Fruit fly (Drosophila melanogaster): ENCODE data around the gene CASK.

Gene CASK

DNA sequence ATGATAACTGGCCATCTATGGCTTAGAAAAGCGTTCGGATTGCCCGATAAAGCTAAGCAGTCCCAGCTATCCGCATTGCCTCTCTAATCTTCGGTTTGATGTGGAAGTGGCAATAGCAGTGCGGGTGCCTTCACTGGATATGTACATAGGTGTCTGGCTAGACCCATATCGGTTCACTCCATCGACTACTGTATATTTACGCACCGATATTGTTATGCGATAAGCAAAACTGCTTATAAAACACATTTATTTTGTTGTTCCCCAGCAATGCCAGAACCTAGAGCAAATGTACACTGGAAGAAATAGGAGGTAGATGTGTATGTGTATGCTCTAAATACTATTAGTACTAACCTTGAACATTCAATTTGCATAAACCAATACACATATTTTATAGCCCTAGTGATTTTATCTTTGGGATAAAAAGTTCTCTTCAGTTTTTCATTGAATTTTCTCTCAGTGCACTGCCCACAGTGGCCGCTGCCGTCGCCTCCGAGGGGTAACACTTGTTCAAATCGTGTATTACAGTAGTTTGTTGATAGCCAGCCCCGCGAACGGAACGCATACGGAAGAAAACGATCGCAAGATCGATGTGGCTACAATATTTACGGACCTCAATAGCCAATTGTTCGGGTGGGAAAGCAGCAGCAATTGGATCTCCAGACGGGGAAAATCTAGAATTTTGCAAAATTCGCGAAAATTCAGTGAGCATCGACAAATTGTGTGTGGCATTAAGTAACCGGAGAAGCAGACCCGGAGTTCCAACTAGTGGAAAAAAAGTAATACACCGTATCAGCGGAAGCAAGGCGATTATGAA, 47.9 kb upstream of the CASK start, which contains the start of gene CG31431 (continued):
- TF ChIP-seq CG11504 (tag; optimal IDR thresholded peaks at IDR 0.05) (peak; percentile 96), CG12942 (GFP tag; optimal IDR thresholded peaks at IDR 0.05) (peak; percentile 95), maf-S (GFP tag; optimal IDR thresholded peaks at IDR 0.05) (peak; percentile 97), sd (tag; optimal IDR thresholded peaks at IDR 0.05) (peak; percentile 93), Ada2b (GFP tag; IDR thresholded peaks at IDR 0.05) (peak; percentile 98), CG4820 (GFP tag; optimal IDR thresholded peaks at IDR 0.05) (peak; percentile 98), sob (GFP tag; IDR thresholded peaks at IDR 0.05) (peak; percentile 99), pfk (GFP tag; optimal IDR thresholded peaks at IDR 0.05) (peak; percentile 45), D (optimal IDR thresholded peaks at IDR 0.05) (no peak), D (GFP tag; optimal IDR thresholded peaks at IDR 0.05) (peak; percentile 94), aop (GFP tag; IDR thresholded peaks at IDR 0.05) (peak; percentile 91), CG10959 (GFP tag; IDR thresholded peaks at IDR 0.05) (peak; percentile 95), fd102C (GFP tag; optimal IDR thresholded peaks at IDR 0.05) (peak; percentile 75), CG17328 (GFP tag; IDR thresholded peaks at IDR 0.05) (peak; percentile 96), Side (GFP tag; optimal IDR thresholded peaks at IDR 0.05) (peak; percentile 97), pum (GFP tag; optimal IDR thresholded peaks at IDR 0.05) (peak; percentile 97), CG8388 (GFP tag; optimal IDR thresholded peaks at IDR 0.05) (peak; percentile 93), CG7271 (tag; optimal IDR thresholded peaks at IDR 0.05) (peak; percentile 88), CG16779 (GFP tag; IDR thresholded peaks at IDR 0.05) (peak; percentile 96), CG7987 (GFP tag; optimal IDR thresholded peaks at IDR 0.05) (peak; percentile 94), Optix (GFP tag; IDR thresholded peaks at IDR 0.05) (peak; percentile 94), Antp (GFP tag; optimal IDR thresholded peaks at IDR 0.05) (peak; percentile 98), CG8944 (GFP tag; optimal IDR thresholded peaks at IDR 0.05) (peak; percentile 98), Jarid2 (GFP tag; optimal IDR thresholded peaks at IDR 0.05) (peak; percentile 85), tx (GFP tag; optimal IDR thresholded peaks at IDR 0.05) (peak; percentile 95), yki (optimal IDR thresholded peaks at IDR 0.05) (no peak), CG5245 (GFP tag; optimal IDR thresholded peaks at IDR 0.05) (peak; percentile 96), fu2 (GFP tag; optimal IDR thresholded peaks at IDR 0.05) (peak; percentile 97), Chrac-16 (GFP tag; optimal IDR thresholded peaks at IDR 0.05) (peak; percentile 96), row (GFP tag; IDR thresholded peaks at IDR 0.05) (peak; percentile 99), Dbx (GFP tag; IDR thresholded peaks at IDR 0.05) (peak; percentile 98), ac (GFP tag; optimal IDR thresholded peaks at IDR 0.05) (peak; percentile 88), CG31388 (GFP tag; optimal IDR thresholded peaks at IDR 0.05) (peak; percentile 96), CG17829 (tag; optimal IDR thresholded peaks at IDR 0.05) (peak; percentile 98), p53 (GFP tag; optimal IDR thresholded peaks at IDR 0.05) (peak; percentile 82), vnd (GFP tag; IDR thresholded peaks at IDR 0.05; ENCODE audit: partially characterized antibody) (no peak), nerfin-2 (GFP tag; IDR thresholded peaks at IDR 0.05; ENCODE audit: partially characterized antibody) (no peak), dpn (GFP tag; optimal IDR thresholded peaks at IDR 0.05) (peak; percentile 97), HLHmδ (GFP tag; optimal IDR thresholded peaks at IDR 0.05) (peak; percentile 3), fd64A (GFP tag; optimal IDR thresholded peaks at IDR 0.05) (peak; percentile 83), Vsx1 (GFP tag; optimal IDR thresholded peaks at IDR 0.05) (peak; percentile 91), ham (GFP tag; IDR thresholded peaks at IDR 0.05) (peak; percentile 85), inv (GFP tag; IDR thresholded peaks at IDR 0.05; ENCODE audit: partially characterized antibody) (no peak), Drgx (GFP tag; IDR thresholded peaks at IDR 0.05) (peak; percentile 94), fd96Cb (tag; optimal IDR thresholded peaks at IDR 0.05) (peak; percentile 96), CG6654 (GFP tag; optimal IDR thresholded peaks at IDR 0.05) (peak; percentile 86), CG15479 (GFP tag; optimal IDR thresholded peaks at IDR 0.05) (peak; percentile 58), dimm (GFP tag; IDR thresholded peaks at IDR 0.05) (peak; percentile 86), Kr (GFP tag; optimal IDR thresholded peaks at IDR 0.05) (peak; percentile 43), CG10462 (GFP tag; optimal IDR thresholded peaks at IDR 0.05) (peak; percentile 94)
